Worm (Caenorhabditis elegans): ENCODE results near the gene lipl-7.

lipl-7 gene

ce11 chrIV:10221187-10221586 lies 20.4 kb downstream of the lipl-7 start, which contains the start of gene tram-1:
TSS of gene tram-1 (minus strand) at chrIV:10221287.
- TF ChIP-seq ZK546.5 (tag; optimal IDR thresholded peaks at IDR 0.05) = no peak
- TF ChIP-seq mml-1 (tag; optimal IDR thresholded peaks at IDR 0.05) = no peak
- no peak for TF ChIP-seq fkh-10 (GFP tag; optimal IDR thresholded peaks at IDR 0.05)
- no peak for TF ChIP-seq ceh-82 (tag; optimal IDR thresholded peaks at IDR 0.05)
- TF ChIP-seq unc-62 (GFP tag; optimal IDR thresholded peaks at IDR 0.05) = no peak
- no peak for TF ChIP-seq snpc-4 (tag; optimal IDR thresholded peaks at IDR 0.05)
- no peak for TF ChIP-seq egl-27 (tag; optimal IDR thresholded peaks at IDR 0.05)
- no peak for TF ChIP-seq eor-1 (tag; optimal IDR thresholded peaks at IDR 0.05)
- no peak for TF ChIP-seq nhr-237 (tag; optimal IDR thresholded peaks at IDR 0.05)
- TF ChIP-seq elt-1 (tag; optimal IDR thresholded peaks at IDR 0.05) = no peak
- TF ChIP-seq ceh-28 (tag; optimal IDR thresholded peaks at IDR 0.05) = no peak

DNA sequence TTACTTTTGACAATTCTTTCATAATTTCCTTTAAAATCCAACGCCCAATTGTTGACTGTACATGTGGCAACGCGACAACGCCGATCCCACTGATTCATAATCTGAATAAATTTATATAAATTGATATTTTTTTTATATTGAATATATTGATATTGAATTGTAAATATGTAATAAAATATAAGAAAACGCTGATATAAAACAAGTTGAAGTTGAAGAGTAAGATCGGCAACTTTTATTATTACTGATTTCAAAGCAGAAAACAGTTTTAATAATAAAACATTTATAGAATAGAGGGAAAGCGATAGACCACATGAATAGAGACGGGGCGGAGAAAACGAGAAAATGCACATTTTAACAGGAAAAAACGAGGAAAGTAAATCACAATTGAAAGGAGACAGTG lies 22.4 kb downstream of the lipl-7 start, which contains the start of gene qns-1:
TSS of gene qns-1 (minus strand) at position 101 of the 400 bp plus-strand sequence.
- TF ChIP-seq mml-1 (tag; optimal IDR thresholded peaks at IDR 0.05) (no peak), aly-2 (tag; optimal IDR thresholded peaks at IDR 0.05) (no peak), jun-1 (tag; optimal IDR thresholded peaks at IDR 0.05) (no peak), nhr-43 (tag; optimal IDR thresholded peaks at IDR 0.05; ENCODE audit: poor library complexity, severe bottlenecking) (no peak), lsy-12 (tag; optimal IDR thresholded peaks at IDR 0.05) (no peak), fkh-10 (GFP tag; optimal IDR thresholded peaks at IDR 0.05) (no peak), egl-27 (tag; optimal IDR thresholded peaks at IDR 0.05) (no peak), snpc-4 (tag; optimal IDR thresholded peaks at IDR 0.05) (no peak), R02D3.7 (tag; optimal IDR thresholded peaks at IDR 0.05) (no peak), ceh-28 (tag; optimal IDR thresholded peaks at IDR 0.05) (no peak), hmg-11 (tag; optimal IDR thresholded peaks at IDR 0.05) (no peak), ceh-9 (tag; optimal IDR thresholded peaks at IDR 0.05) (no peak), elt-2 (tag; optimal IDR thresholded peaks at IDR 0.05) (no peak), unc-39 (tag; optimal IDR thresholded peaks at IDR 0.05) (no peak), ztf-4 (tag; optimal IDR thresholded peaks at IDR 0.05) (no peak), fkh-2 (tag; optimal IDR thresholded peaks at IDR 0.05) (no peak), nhr-76 (tag; optimal IDR thresholded peaks at IDR 0.05) (no peak)

ce11 chrIV:10216704-10217296 lies 24.8 kb downstream of the lipl-7 start:
- TF ChIP-seq tbx-2 (tag; optimal IDR thresholded peaks at IDR 0.05) = no peak
- TF ChIP-seq lin-15B (tag; optimal IDR thresholded peaks at IDR 0.05) = no peak
- TF ChIP-seq ZK546.5 (tag; optimal IDR thresholded peaks at IDR 0.05) = no peak
- TF ChIP-seq nhr-76 (tag; optimal IDR thresholded peaks at IDR 0.05) = no peak
- TF ChIP-seq nhr-11 (tag; optimal IDR thresholded peaks at IDR 0.05) = no peak
- no peak for TF ChIP-seq zag-1 (tag; optimal IDR thresholded peaks at IDR 0.05)
- TF ChIP-seq R02D3.7 (tag; optimal IDR thresholded peaks at IDR 0.05) = no peak
- no peak for TF ChIP-seq nhr-23 (tag; optimal IDR thresholded peaks at IDR 0.05)
- TF ChIP-seq mml-1 (tag; optimal IDR thresholded peaks at IDR 0.05) = no peak
- TF ChIP-seq nhr-67 (tag; optimal IDR thresholded peaks at IDR 0.05) = no peak
- no peak for TF ChIP-seq lsy-12 (tag; optimal IDR thresholded peaks at IDR 0.05)
- TF ChIP-seq nhr-77 (tag; optimal IDR thresholded peaks at IDR 0.05) = no peak
- no peak for TF ChIP-seq egl-5 (tag; optimal IDR thresholded peaks at IDR 0.05)

ce11 chrIV:10216078-10216477 lies 25.5 kb downstream of the lipl-7 start, which contains the start of gene col-124:
TSS of gene col-124 (plus strand) at chrIV:10216451.
- no peak for TF ChIP-seq daf-12 (tag; optimal IDR thresholded peaks at IDR 0.05)
- no peak for TF ChIP-seq egl-27 (tag; optimal IDR thresholded peaks at IDR 0.05)
- no peak for TF ChIP-seq ztf-11 (tag; optimal IDR thresholded peaks at IDR 0.05)

- TF ChIP-seq elt-1 (tag; optimal IDR thresholded peaks at IDR 0.05) = no peak
- no peak for TF ChIP-seq nhr-11 (tag; optimal IDR thresholded peaks at IDR 0.05)
- no peak for TF ChIP-seq egl-5 (tag; optimal IDR thresholded peaks at IDR 0.05)
- no peak for TF ChIP-seq ceh-16 (tag; optimal IDR thresholded peaks at IDR 0.05)
- TF ChIP-seq pha-4 (tag; optimal IDR thresholded peaks at IDR 0.05) = no peak
- TF ChIP-seq elt-3 (tag; optimal IDR thresholded peaks at IDR 0.05) = no peak
- no peak for TF ChIP-seq daf-12 (tag; optimal IDR thresholded peaks at IDR 0.05)
- TF ChIP-seq elt-2 (tag; optimal IDR thresholded peaks at IDR 0.05) = no peak
- TF ChIP-seq skn-1 (tag; optimal IDR thresholded peaks at IDR 0.05) = no peak
- TF ChIP-seq ceh-9 (tag; optimal IDR thresholded peaks at IDR 0.05) = no peak
Measured at ce11 chrIV:10215393-10215792, 26.2 kb downstream of the lipl-7 start.
